Worm (Caenorhabditis elegans) whole organism, L1 larva: Measurements from ENCODE around the gene F57F5.3.

ENCODE experiments used
- C16A3.4 ChIP-seq: fragments of 150-350 bp; optimal IDR thresholded peaks from 2 replicates; lab custom pipeline; 2014; ENCODE audit warnings: missing biosample characterization, missing genetic modification characterization
- C34B4.2 ChIP-seq: sonication (generic microtip); optimal IDR thresholded peaks from 2 replicates; lab custom pipeline; 2017; ENCODE audit warnings: mild to moderate bottlenecking, missing genetic modification characterization, missing compliant biosample characterization
- F16B12.6 ChIP-seq: fragments of 150-350 bp; optimal IDR thresholded peaks from 2 replicates; lab custom pipeline; 2014; ENCODE audit warnings: missing biosample characterization, missing genetic modification characterization
- Y116A8C.19 ChIP-seq: sonication (generic microtip); optimal IDR thresholded peaks from 2 replicates; lab custom pipeline; 2016; ENCODE audit warnings: missing compliant biosample characterization, missing genetic modification characterization, borderline replicate concordance
- alr-1 ChIP-seq: fragments of 200-800 bp; sonication (Bioruptor generic); optimal IDR thresholded peaks from 2 replicates; lab custom pipeline; 2018; ENCODE audit warnings: borderline replicate concordance, mild to moderate bottlenecking, missing genetic modification characterization, missing compliant biosample characterization
- ama-1 ChIP-seq: fragments of 150-350 bp; optimal IDR thresholded peaks from 2 replicates; lab custom pipeline; 2014
- blmp-1 ChIP-seq: fragments of 150-350 bp; optimal IDR thresholded peaks from 2 replicates; lab custom pipeline; 2014; ENCODE audit warnings: missing biosample characterization, missing genetic modification characterization
- ceh-82 ChIP-seq, 3 experiments: fragments of 150-350 bp in 1 of 3; sonication (generic microtip) in 2 of 3; optimal IDR thresholded peaks; 2 replicates each; lab custom pipeline; 2014 to 2017; ENCODE audit warnings: missing biosample characterization in 3 of 3, missing genetic modification characterization in 3 of 3
- ceh-90 ChIP-seq: sonication (generic microtip); optimal IDR thresholded peaks from 2 replicates; lab custom pipeline; 2016; ENCODE audit warnings: missing genetic modification characterization, missing compliant biosample characterization
- ces-1 ChIP-seq: fragments of 150-350 bp; optimal IDR thresholded peaks from 2 replicates; lab custom pipeline; 2014; ENCODE audit warnings: missing biosample characterization, missing genetic modification reagents, missing genetic modification characterization
- dpl-1 ChIP-seq, 3 experiments: fragments of 150-350 bp in 2 of 3; sonication (generic microtip) in 1 of 3; optimal IDR thresholded peaks; 2 replicates each; lab custom pipeline; 2014 to 2017; ENCODE audit warnings: missing biosample characterization in 3 of 3, missing genetic modification characterization in 3 of 3, missing genetic modification reagents in 3 of 3
- efl-1 ChIP-seq, 4 experiments: fragments of 150-350 bp; optimal IDR thresholded peaks in 3 of 4; peaks in 1 of 4; 1 replicate in 1 of 4; 2 replicates in 3 of 4; lab custom pipeline; 2014; ENCODE audit warnings: missing biosample characterization in 2 of 4, missing genetic modification characterization in 2 of 4, missing genetic modification reagents in 2 of 4
- egl-27 ChIP-seq, 2 experiments: fragments of 150-350 bp in 1 of 2; sonication (generic microtip); optimal IDR thresholded peaks; 3 replicates each; lab custom pipeline; 2017 to 2018; ENCODE audit warnings: missing biosample characterization in 2 of 2, missing genetic modification characterization in 2 of 2, missing genetic modification reagents in 2 of 2
- elt-2 ChIP-seq: sonication (generic microtip); optimal IDR thresholded peaks from 2 replicates; lab custom pipeline; 2016; ENCODE audit warnings: missing genetic modification characterization, mild to moderate bottlenecking, inconsistent platforms, missing compliant biosample characterization, missing genetic modification reagents
- elt-3 ChIP-seq, 6 experiments: fragments of 150-350 bp in 1 of 6; sonication (generic microtip); optimal IDR thresholded peaks; 2 replicates each; lab custom pipeline; 2017 to 2018; ENCODE audit warnings: missing biosample characterization in 6 of 6, missing genetic modification characterization in 6 of 6, inconsistent platforms in 1 of 6
- fkh-10 ChIP-seq: sonication (generic microtip); optimal IDR thresholded peaks from 2 replicates; lab custom pipeline; 2017; ENCODE audit warnings: missing biosample characterization, missing genetic modification reagents, missing genetic modification characterization
- fkh-4 ChIP-seq: sonication (generic microtip); optimal IDR thresholded peaks from 2 replicates; lab custom pipeline; 2016; ENCODE audit warnings: missing compliant biosample characterization, missing genetic modification characterization, borderline replicate concordance
- fkh-8 ChIP-seq: sonication (generic microtip); optimal IDR thresholded peaks from 2 replicates; lab custom pipeline; 2016; ENCODE audit warnings: mild to moderate bottlenecking, missing genetic modification characterization, missing compliant biosample characterization
- grh-1 ChIP-seq: fragments of 200-800 bp; sonication (Bioruptor generic); IDR thresholded peaks from 2 replicates; pipeline ENCODE4 v1.3.6; 2022; ENCODE audit warnings: missing genetic modification reagents, missing genetic modification characterization, missing compliant biosample characterization
- jun-1 ChIP-seq: fragments of 150-350 bp; optimal IDR thresholded peaks from 2 replicates; lab custom pipeline; 2014; ENCODE audit warnings: missing biosample characterization, missing genetic modification reagents, missing genetic modification characterization
- lin-13 ChIP-seq: fragments of 150-350 bp; optimal IDR thresholded peaks from 2 replicates; lab custom pipeline; 2014; ENCODE audit warnings: missing biosample characterization, missing genetic modification reagents, missing genetic modification characterization
- lin-14 ChIP-seq: fragments of 200-800 bp; sonication (Bioruptor generic); optimal IDR thresholded peaks from 2 replicates; lab custom pipeline; 2018; ENCODE audit warnings: mild to moderate bottlenecking, missing genetic modification characterization, moderate library complexity, missing compliant biosample characterization
- lin-15B ChIP-seq: fragments of 150-350 bp; sonication (generic microtip); optimal IDR thresholded peaks from 3 replicates; lab custom pipeline; 2014; ENCODE audit warnings: missing biosample characterization, missing genetic modification characterization
- lin-35 ChIP-seq, 2 experiments: fragments of 150-350 bp; optimal IDR thresholded peaks; 2 replicates each; lab custom pipeline; 2014; ENCODE audit warnings: missing biosample characterization in 2 of 2, missing genetic modification characterization in 2 of 2, missing genetic modification reagents in 2 of 2
- lsy-2 ChIP-seq, 2 experiments: fragments of 150-350 bp; optimal IDR thresholded peaks; 2 replicates each; lab custom pipeline; 2014; ENCODE audit warnings: missing biosample characterization in 2 of 2, missing genetic modification characterization in 2 of 2
- mab-9 ChIP-seq: fragments of 200-800 bp; sonication (Bioruptor generic); IDR thresholded peaks from 2 replicates; pipeline ENCODE4 v1.3.6; 2022; ENCODE audit warnings: missing genetic modification reagents, missing genetic modification characterization, missing compliant biosample characterization
- mdl-1 ChIP-seq, 2 experiments: fragments of 150-350 bp; optimal IDR thresholded peaks; 2 replicates each; lab custom pipeline; 2014 to 2017; ENCODE audit warnings: missing biosample characterization in 2 of 2, missing genetic modification characterization in 2 of 2, inconsistent platforms in 1 of 2
- mef-2 ChIP-seq: fragments of 150-350 bp; optimal IDR thresholded peaks from 2 replicates; lab custom pipeline; 2014; ENCODE audit warnings: missing biosample characterization, missing genetic modification characterization
- mep-1 ChIP-seq: fragments of 150-350 bp; optimal IDR thresholded peaks from 2 replicates; lab custom pipeline; 2014; ENCODE audit warnings: missing biosample characterization, missing genetic modification characterization
- nhr-19 ChIP-seq: fragments of 200-800 bp; sonication (Bioruptor generic); conservative IDR thresholded peaks from 2 replicates; pipeline ENCODE4 v1.3.6; 2022; ENCODE audit warnings: missing genetic modification characterization, missing compliant biosample characterization
- nhr-20 ChIP-seq: sonication (generic microtip); optimal IDR thresholded peaks from 2 replicates; lab custom pipeline; 2016; ENCODE audit warnings: mild to moderate bottlenecking, missing genetic modification characterization, missing compliant biosample characterization
- nhr-47 ChIP-seq: sonication (generic microtip); optimal IDR thresholded peaks from 2 replicates; lab custom pipeline; 2016; ENCODE audit warnings: mild to moderate bottlenecking, missing genetic modification characterization, moderate library complexity, missing compliant biosample characterization
- nhr-71 ChIP-seq: sonication (generic microtip); optimal IDR thresholded peaks from 2 replicates; lab custom pipeline; 2016; ENCODE audit warnings: mild to moderate bottlenecking, missing genetic modification characterization, moderate library complexity, missing compliant biosample characterization
- nhr-77 ChIP-seq: fragments of 150-350 bp; optimal IDR thresholded peaks from 2 replicates; lab custom pipeline; 2014; ENCODE audit warnings: missing biosample characterization, missing genetic modification characterization
- nhr-85 ChIP-seq: sonication (generic microtip); peaks from one replicate; lab custom pipeline; 2016; ENCODE audit warnings: missing genetic modification characterization, inconsistent platforms, missing compliant biosample characterization
- pag-3 ChIP-seq: sonication (generic microtip); optimal IDR thresholded peaks from 2 replicates; lab custom pipeline; 2017; ENCODE audit warnings: missing genetic modification characterization, mild to moderate bottlenecking, missing compliant biosample characterization, antibody characterized with exemption, borderline replicate concordance; ENCODE audit not compliant: insufficient read depth
- rnt-1 ChIP-seq: sonication (generic microtip); optimal IDR thresholded peaks from 2 replicates; lab custom pipeline; 2016; ENCODE audit warnings: mild to moderate bottlenecking, missing genetic modification characterization, moderate library complexity, missing compliant biosample characterization
- skn-1 ChIP-seq: fragments of 150-350 bp; optimal IDR thresholded peaks from 2 replicates; lab custom pipeline; 2014; ENCODE audit warnings: missing biosample characterization, missing genetic modification characterization
- snpc-4 ChIP-seq: fragments of 150-350 bp; optimal IDR thresholded peaks from 2 replicates; lab custom pipeline; 2014; ENCODE audit warnings: missing biosample characterization, missing genetic modification characterization
- snu-23 ChIP-seq: sonication (generic microtip); optimal IDR thresholded peaks from 2 replicates; lab custom pipeline; 2016; ENCODE audit warnings: missing genetic modification characterization, missing compliant biosample characterization
- swsn-7 ChIP-seq: sonication (generic microtip); optimal IDR thresholded peaks from 2 replicates; lab custom pipeline; 2016; ENCODE audit warnings: missing genetic modification characterization, missing compliant biosample characterization
- tbx-2 ChIP-seq: sonication (generic microtip); optimal IDR thresholded peaks from 2 replicates; lab custom pipeline; 2016; ENCODE audit warnings: missing genetic modification characterization, missing compliant biosample characterization
- tlp-1 ChIP-seq: fragments of 150-350 bp; optimal IDR thresholded peaks from 2 replicates; lab custom pipeline; 2014; ENCODE audit warnings: missing biosample characterization, missing genetic modification characterization
- unc-130 ChIP-seq: fragments of 150-350 bp; optimal IDR thresholded peaks from 2 replicates; lab custom pipeline; 2017; ENCODE audit warnings: missing biosample characterization, missing genetic modification characterization, inconsistent platforms
- unc-30 ChIP-seq: sonication (generic microtip); optimal IDR thresholded peaks from 2 replicates; lab custom pipeline; 2017; ENCODE audit warnings: missing biosample characterization, missing genetic modification characterization
- unc-62 ChIP-seq: fragments of 150-350 bp; optimal IDR thresholded peaks from 2 replicates; lab custom pipeline; 2014; ENCODE audit warnings: missing biosample characterization, missing genetic modification reagents, missing genetic modification characterization
- unc-86 ChIP-seq: sonication (generic microtip); optimal IDR thresholded peaks from 2 replicates; lab custom pipeline; 2016; ENCODE audit warnings: missing genetic modification characterization, missing compliant biosample characterization
- unc-98 ChIP-seq: fragments of 200-800 bp; sonication (Bioruptor generic); IDR thresholded peaks from 2 replicates; pipeline ENCODE4 v1.3.6; 2022; ENCODE audit warnings: missing genetic modification characterization, missing compliant biosample characterization
- xbp-1 ChIP-seq: sonication (generic microtip); optimal IDR thresholded peaks from 2 replicates; lab custom pipeline; 2016; ENCODE audit warnings: missing genetic modification characterization, missing compliant biosample characterization
- zip-4 ChIP-seq: fragments of 200-800 bp; sonication (Bioruptor generic); optimal IDR thresholded peaks from 2 replicates; lab custom pipeline; 2018; ENCODE audit warnings: mild to moderate bottlenecking, missing genetic modification characterization, moderate library complexity, missing compliant biosample characterization
- ztf-11 ChIP-seq, 2 experiments: sonication (generic microtip); optimal IDR thresholded peaks; 2 replicates each; lab custom pipeline; 2016 to 2017; ENCODE audit warnings: missing genetic modification characterization in 2 of 2, missing biosample characterization in 1 of 2, missing compliant biosample characterization in 1 of 2

F57F5.3 gene

ce11 chrV:11993706-11994345 lies 12.6 kb downstream of the F57F5.3 start, which contains the start of the genes cyl-1 and C52E4.7:
TSS of gene cyl-1 (minus strand) at chrV:11993723.
TSS of gene C52E4.7 (plus strand) at chrV:11994295.
- TF ChIP-seq xbp-1 (peak; percentile 46), alr-1 (tag; lab: Kevin White, UChicago) (no peak), lin-13 (GFP tag; lab: Kevin White, UChicago) (peak; percentile 46), mdl-1 (tag; optimal IDR thresholded peaks at IDR 0.05; lab: Kevin White, UChicago) (peak in 1 of 2 experiments; percentile 48), C16A3.4 (tag; lab: Kevin White, UChicago) (peak; percentile 50), grh-1 (GFP tag; lab: Robert Waterston, UW) (no peak), efl-1 (optimal IDR thresholded peaks at IDR 0.05; lab: Kevin White, UChicago) (peak; percentile 71 to 74), efl-1 (GFP tag; optimal IDR thresholded peaks at IDR 0.05 in 1 of 2; lab: Kevin White, UChicago) (peak; percentile 65 to 87), F16B12.6 (tag; lab: Kevin White, UChicago) (peak; percentile 91), nhr-71 (tag; lab: Kevin White, UChicago) (peak; percentile 71), nhr-85 (peak; percentile 42), ama-1 (lab: Kevin White, UChicago) (no peak), C34B4.2 (tag; lab: Kevin White, UChicago) (no peak), lsy-2 (tag; optimal IDR thresholded peaks at IDR 0.05; lab: Kevin White, UChicago) (peak; percentile 54 to 86), lin-35 (GFP tag; optimal IDR thresholded peaks at IDR 0.05; lab: Kevin White, UChicago) (peak; percentile 69 to 81), snpc-4 (tag; lab: Kevin White, UChicago) (peak; percentile 59), nhr-47 (tag; lab: Kevin White, UChicago) (peak; percentile 50), ceh-90 (tag; lab: Kevin White, UChicago) (no peak), unc-98 (GFP tag; lab: Robert Waterston, UW) (no peak), mef-2 (tag; lab: Kevin White, UChicago) (no peak), tlp-1 (tag; lab: Kevin White, UChicago) (no peak), mab-9 (GFP tag; lab: Robert Waterston, UW) (no peak), unc-86 (tag; lab: Kevin White, UChicago) (no peak), lin-14 (GFP tag; lab: Kevin White, UChicago) (peak; percentile 56), egl-27 (tag; optimal IDR thresholded peaks at IDR 0.05; lab: Kevin White, UChicago) (no peak), ces-1 (GFP tag; lab: Kevin White, UChicago) (no peak), lin-15B (tag; lab: Kevin White, UChicago) (peak; percentile 57), fkh-4 (tag; lab: Kevin White, UChicago) (no peak), unc-130 (peak; percentile 41), nhr-20 (tag; lab: Kevin White, UChicago) (peak; percentile 52), zip-4 (GFP tag; lab: Kevin White, UChicago) (no peak), tbx-2 (tag; lab: Kevin White, UChicago) (peak; percentile 34), unc-30 (no peak), snu-23 (peak; percentile 63), pag-3 (tag; lab: Kevin White, UChicago) (no peak), dpl-1 (GFP tag; optimal IDR thresholded peaks at IDR 0.05; lab: Kevin White, UChicago) (peak; percentile 46 to 73 (median 61)), rnt-1 (peak; percentile 26), Y116A8C.19 (tag; lab: Kevin White, UChicago) (no peak), skn-1 (tag; lab: Kevin White, UChicago) (peak; percentile 76), mep-1 (peak; percentile 80), swsn-7 (tag; lab: Kevin White, UChicago) (peak; percentile 37), ceh-82 (tag; optimal IDR thresholded peaks at IDR 0.05; lab: Kevin White, UChicago) (peak in 2 of 3 experiments; percentile 35 to 40), elt-3 (tag; optimal IDR thresholded peaks at IDR 0.05; lab: Kevin White, UChicago) (peak in 1 of 6 experiments; percentile 44), nhr-77 (tag; lab: Kevin White, UChicago) (no peak), fkh-8 (tag; lab: Kevin White, UChicago) (peak; percentile 53), nhr-19 (GFP tag; lab: Robert Waterston, UW) (0 out of 2 replicates have a peak, but pooled peaks have one; percentile 3), elt-2 (tag; lab: Kevin White, UChicago) (no peak), unc-62 (GFP tag; lab: Kevin White, UChicago) (no peak), ztf-11 (tag; optimal IDR thresholded peaks at IDR 0.05; lab: Kevin White, UChicago) (no peak), fkh-10 (no peak), blmp-1 (tag; lab: Kevin White, UChicago) (peak; percentile 72), jun-1 (tag; lab: Kevin White, UChicago) (no peak)
